Worm (Caenorhabditis elegans) whole organism, mixed stage, embryonic: ENCODE data around the gene F45G2.9.

Experiments used
- M03D4.4 ChIP-seq: sonication (generic microtip); optimal IDR thresholded peaks from 2 replicates; lab custom pipeline; 2017; ENCODE audit warnings: mild to moderate bottlenecking, missing genetic modification characterization, missing compliant biosample characterization
- bed-3 ChIP-seq: fragments of 200-800 bp; sonication (Bioruptor generic); optimal IDR thresholded peaks from 3 replicates; lab custom pipeline; 2018; ENCODE audit warnings: mild to moderate bottlenecking, missing genetic modification characterization, moderate library complexity, missing compliant biosample characterization
- blmp-1 ChIP-seq: fragments of 150-350 bp; optimal IDR thresholded peaks from 2 replicates; lab custom pipeline; 2014; ENCODE audit warnings: missing biosample characterization, missing genetic modification characterization
- ceh-39 ChIP-seq: fragments of 150-350 bp; optimal IDR thresholded peaks from 2 replicates; lab custom pipeline; 2014; ENCODE audit warnings: missing biosample characterization, missing genetic modification characterization
- ceh-43 ChIP-seq: fragments of 200-800 bp; sonication (Bioruptor generic); optimal IDR thresholded peaks from 2 replicates; lab custom pipeline; 2018; ENCODE audit warnings: mild to moderate bottlenecking, missing genetic modification characterization, moderate library complexity, missing compliant biosample characterization
- ceh-83 ChIP-seq: fragments of 200-800 bp; sonication (Bioruptor generic); optimal IDR thresholded peaks from 2 replicates; lab custom pipeline; 2018; ENCODE audit warnings: mild to moderate bottlenecking, missing genetic modification characterization, missing compliant biosample characterization
- ces-1 ChIP-seq: fragments of 150-350 bp; optimal IDR thresholded peaks from 2 replicates; lab custom pipeline; 2014; ENCODE audit warnings: missing biosample characterization, missing genetic modification reagents, missing genetic modification characterization
- cnd-1 ChIP-seq: fragments of 200-800 bp; sonication (Bioruptor generic); optimal IDR thresholded peaks from 2 replicates; lab custom pipeline; 2018; ENCODE audit warnings: mild to moderate bottlenecking, missing genetic modification characterization, missing compliant biosample characterization
- drap-1 ChIP-seq: fragments of 200-800 bp; sonication (Bioruptor generic); optimal IDR thresholded peaks from 3 replicates; lab custom pipeline; 2018; ENCODE audit warnings: mild to moderate bottlenecking, missing genetic modification characterization, missing compliant biosample characterization
- elt-1 ChIP-seq: sonication (generic microtip); optimal IDR thresholded peaks from 2 replicates; lab custom pipeline; 2017; ENCODE audit warnings: missing genetic modification characterization, mild to moderate bottlenecking, missing compliant biosample characterization, antibody characterized with exemption, moderate library complexity, borderline replicate concordance; ENCODE audit not compliant: insufficient read depth
- elt-3 ChIP-seq: fragments of 150-350 bp; optimal IDR thresholded peaks from 2 replicates; lab custom pipeline; 2014; ENCODE audit warnings: missing biosample characterization, missing genetic modification characterization
- flh-1 ChIP-seq: fragments of 200-800 bp; sonication (Bioruptor generic); optimal IDR thresholded peaks from 2 replicates; lab custom pipeline; 2018; ENCODE audit warnings: mild to moderate bottlenecking, missing genetic modification characterization, moderate library complexity, missing compliant biosample characterization
- ham-2 ChIP-seq: fragments of 200-800 bp; sonication (Bioruptor generic); optimal IDR thresholded peaks from 2 replicates; lab custom pipeline; 2018; ENCODE audit warnings: mild to moderate bottlenecking, missing genetic modification characterization, missing compliant biosample characterization
- hlh-1 ChIP-seq: fragments of 150-350 bp; optimal IDR thresholded peaks from 2 replicates; lab custom pipeline; 2014; ENCODE audit warnings: missing biosample characterization, missing genetic modification reagents, missing genetic modification characterization
- lin-13 ChIP-seq: fragments of 150-350 bp; optimal IDR thresholded peaks from 2 replicates; lab custom pipeline; 2014; ENCODE audit warnings: missing biosample characterization, missing genetic modification characterization
- lin-32 ChIP-seq: fragments of 200-800 bp; sonication (Bioruptor generic); optimal IDR thresholded peaks from 2 replicates; lab custom pipeline; 2018; ENCODE audit warnings: mild to moderate bottlenecking, missing genetic modification characterization, missing compliant biosample characterization
- lsy-2 ChIP-seq: fragments of 150-350 bp; optimal IDR thresholded peaks from 2 replicates; lab custom pipeline; 2014; ENCODE audit warnings: missing biosample characterization, missing genetic modification characterization
- mab-5 ChIP-seq: fragments of 150-350 bp; optimal IDR thresholded peaks from 2 replicates; lab custom pipeline; 2014; ENCODE audit warnings: missing biosample characterization, missing genetic modification characterization
- mep-1 ChIP-seq: fragments of 150-350 bp; optimal IDR thresholded peaks from 2 replicates; lab custom pipeline; 2017; ENCODE audit warnings: missing biosample characterization, missing genetic modification reagents, missing genetic modification characterization, inconsistent platforms
- mls-2 ChIP-seq: sonication (generic microtip); optimal IDR thresholded peaks from 2 replicates; lab custom pipeline; 2016; ENCODE audit warnings: mild to moderate bottlenecking, missing genetic modification characterization, moderate library complexity, missing compliant biosample characterization
- nhr-12 ChIP-seq: fragments of 150-350 bp; optimal IDR thresholded peaks from 2 replicates; lab custom pipeline; 2014; ENCODE audit warnings: missing biosample characterization, missing genetic modification characterization
- nhr-2 ChIP-seq: fragments of 150-350 bp; optimal IDR thresholded peaks from 2 replicates; lab custom pipeline; 2014; ENCODE audit warnings: missing biosample characterization, missing genetic modification characterization
- nhr-237 ChIP-seq: fragments of 150-350 bp; optimal IDR thresholded peaks from 2 replicates; lab custom pipeline; 2014; ENCODE audit warnings: missing biosample characterization, missing genetic modification characterization
- nhr-28 ChIP-seq: fragments of 150-350 bp; optimal IDR thresholded peaks from 2 replicates; lab custom pipeline; 2014; ENCODE audit warnings: missing biosample characterization, missing genetic modification characterization
- nhr-76 ChIP-seq: sonication (generic microtip); optimal IDR thresholded peaks from 2 replicates; lab custom pipeline; 2017; ENCODE audit warnings: missing biosample characterization, missing genetic modification characterization
- pha-4 ChIP-seq: fragments of 150-350 bp; optimal IDR thresholded peaks from 2 replicates; lab custom pipeline; 2018; ENCODE audit warnings: missing biosample characterization, missing genetic modification reagents, missing genetic modification characterization
- sem-2 ChIP-seq: fragments of 200-800 bp; sonication (Bioruptor generic); optimal IDR thresholded peaks from 2 replicates; lab custom pipeline; 2018; ENCODE audit warnings: mild to moderate bottlenecking, missing genetic modification characterization, missing compliant biosample characterization
- sptf-1 ChIP-seq: sonication (generic microtip); optimal IDR thresholded peaks from 2 replicates; lab custom pipeline; 2017; ENCODE audit warnings: mild to moderate bottlenecking, missing genetic modification characterization, moderate library complexity, missing compliant biosample characterization
- unc-39 ChIP-seq: fragments of 150-350 bp; optimal IDR thresholded peaks from 2 replicates; lab custom pipeline; 2014; ENCODE audit warnings: missing biosample characterization, missing genetic modification characterization
- unc-62 ChIP-seq: fragments of 150-350 bp; optimal IDR thresholded peaks from 2 replicates; lab custom pipeline; 2014; ENCODE audit warnings: missing biosample characterization, missing genetic modification reagents, missing genetic modification characterization
- zip-8 ChIP-seq: fragments of 150-350 bp; optimal IDR thresholded peaks from 2 replicates; lab custom pipeline; 2014; ENCODE audit warnings: missing biosample characterization, missing genetic modification characterization
- ztf-11 ChIP-seq: fragments of 150-350 bp; optimal IDR thresholded peaks from 2 replicates; lab custom pipeline; 2014; ENCODE audit warnings: missing biosample characterization, missing genetic modification characterization

Gene F45G2.9

DNA sequence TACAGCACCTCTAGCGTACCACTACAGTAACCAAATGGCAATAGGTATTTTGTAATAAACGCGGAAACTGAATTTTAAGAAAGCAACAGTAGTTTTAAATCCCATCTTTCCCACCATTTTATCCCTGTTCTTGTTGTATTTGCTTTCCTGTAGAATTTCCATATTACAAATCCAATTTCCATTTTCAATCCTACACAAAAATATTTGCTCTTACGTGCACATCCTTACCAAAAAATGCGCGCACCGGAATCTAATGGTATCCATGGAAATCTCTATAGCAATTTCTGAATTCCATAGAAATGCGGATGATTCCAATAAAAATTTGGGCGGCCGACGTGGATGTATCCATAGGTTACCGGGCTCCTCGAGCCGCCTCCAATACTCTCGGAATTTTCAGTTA lies 6.6 kb downstream of the F45G2.9 start, which contains the start of gene trf-1:
Gene trf-1 (plus strand): TSS at position 301 of the 400 bp plus-strand sequence.
- TF ChIP-seq zip-8 (tag; lab: Kevin White, UChicago) (no peak), unc-39 (no peak), sem-2 (no peak), nhr-2 (no peak), pha-4 (tag; lab: Kevin White, UChicago) (no peak), bed-3 (GFP tag; lab: Kevin White, UChicago) (no peak), sptf-1 (tag; lab: Kevin White, UChicago) (no peak), ceh-83 (GFP tag; lab: Kevin White, UChicago) (no peak), nhr-12 (tag; lab: Kevin White, UChicago) (no peak)
- TF ChIP-seq, all 35 proteins: peak for 0

DNA sequence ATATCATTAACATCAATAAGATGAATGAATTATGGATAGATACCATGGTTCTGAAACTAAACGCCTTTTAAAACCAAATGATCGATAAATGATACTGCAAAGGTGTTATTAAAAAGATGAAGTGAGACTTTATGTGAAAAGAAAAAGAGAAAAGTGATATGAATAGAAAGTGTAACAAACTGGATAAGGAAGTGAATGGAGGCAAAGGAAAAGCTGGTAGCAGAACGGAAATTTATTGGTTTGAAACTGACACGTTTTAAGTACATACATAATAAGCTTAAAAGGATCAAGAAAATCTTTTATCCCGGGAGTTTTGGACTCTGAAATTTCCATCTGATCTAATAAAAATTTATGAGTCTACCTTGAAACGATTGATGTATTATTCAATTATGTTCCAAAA lies 7.1 kb downstream of the F45G2.9 start, which contains the start of gene bli-5:
Gene bli-5 (minus strand): TSS at position 101 of the 400 bp plus-strand sequence.
- TF ChIP-seq mep-1 (tag; lab: Kevin White, UChicago) (no peak), bed-3 (GFP tag; lab: Kevin White, UChicago) (no peak), sptf-1 (tag; lab: Kevin White, UChicago) (no peak), cnd-1 (tag; lab: Kevin White, UChicago) (no peak), nhr-237 (no peak), nhr-12 (tag; lab: Kevin White, UChicago) (no peak), mab-5 (tag; lab: Kevin White, UChicago) (no peak), lsy-2 (tag; lab: Kevin White, UChicago) (no peak), ceh-39 (no peak), nhr-28 (no peak), mls-2 (tag; lab: Kevin White, UChicago) (no peak)

DNA sequence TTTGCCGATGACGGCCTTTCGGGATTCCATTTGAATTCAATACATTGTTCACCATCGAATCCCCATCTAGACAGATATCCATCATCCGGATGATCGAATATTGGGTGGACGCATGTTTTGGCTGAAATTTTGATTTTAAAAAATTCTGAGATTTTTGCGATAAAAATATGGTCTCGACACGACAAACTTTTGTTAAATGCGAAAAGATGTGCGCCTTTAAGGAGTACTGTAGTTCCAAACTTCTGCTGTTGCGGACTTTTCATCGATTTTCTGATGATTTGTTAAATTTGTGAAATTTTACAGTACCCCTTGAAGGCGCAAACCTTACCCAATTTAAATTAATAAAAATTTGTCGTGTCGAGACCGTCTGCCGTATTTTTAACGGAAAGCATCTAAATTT lies 8.9 kb downstream of the F45G2.9 start:
- TF ChIP-seq ham-2 (GFP tag; lab: Kevin White, UChicago) (no peak), drap-1 (GFP tag; lab: Kevin White, UChicago) (no peak), nhr-12 (tag; lab: Kevin White, UChicago) (no peak), nhr-237 (no peak), ceh-43 (GFP tag; lab: Kevin White, UChicago) (no peak), lin-13 (no peak), ces-1 (GFP tag; lab: Kevin White, UChicago) (no peak), elt-3 (no peak), nhr-76 (tag; lab: Kevin White, UChicago) (no peak), lin-32 (no peak), sptf-1 (tag; lab: Kevin White, UChicago) (no peak), mep-1 (tag; lab: Kevin White, UChicago) (no peak), unc-62 (GFP tag; lab: Kevin White, UChicago) (no peak)

DNA sequence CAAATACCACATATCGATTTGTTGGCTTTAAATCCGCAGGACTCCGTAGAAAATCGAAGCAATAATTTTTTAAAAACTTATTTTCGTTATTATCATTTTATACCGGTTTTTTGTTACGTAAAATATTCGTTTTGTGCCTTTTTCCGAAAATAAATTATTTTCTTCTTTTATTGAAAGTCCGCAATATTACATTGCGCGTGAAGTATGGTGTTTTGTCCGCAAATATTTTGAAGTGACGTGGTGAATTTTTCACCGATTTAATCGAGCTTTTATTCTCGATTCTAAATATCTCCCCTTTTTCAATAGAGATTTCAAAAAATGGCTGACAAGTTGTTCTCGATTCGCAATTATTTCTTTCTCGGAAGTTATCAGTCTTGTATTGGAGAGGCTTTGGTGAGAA lies 10.7 kb downstream of the F45G2.9 start, which contains the start of gene cope-1:
Gene cope-1 (plus strand): TSS at position 229 of the 400 bp plus-strand sequence.
- no peak for TF ChIP-seq flh-1 (GFP tag; lab: Kevin White, UChicago)
- TF ChIP-seq ceh-43 (GFP tag; lab: Kevin White, UChicago): no peak
- TF ChIP-seq pha-4 (tag; lab: Kevin White, UChicago): no peak
- peak; percentile 37 for TF ChIP-seq ces-1 (GFP tag; lab: Kevin White, UChicago)
- TF ChIP-seq lin-13: no peak
- no peak for TF ChIP-seq mls-2 (tag; lab: Kevin White, UChicago)
- peak; percentile 39 for TF ChIP-seq lsy-2 (tag; lab: Kevin White, UChicago)
- TF ChIP-seq mep-1 (tag; lab: Kevin White, UChicago): peak; percentile 4
- TF ChIP-seq, all 35 proteins: peak for 3

DNA sequence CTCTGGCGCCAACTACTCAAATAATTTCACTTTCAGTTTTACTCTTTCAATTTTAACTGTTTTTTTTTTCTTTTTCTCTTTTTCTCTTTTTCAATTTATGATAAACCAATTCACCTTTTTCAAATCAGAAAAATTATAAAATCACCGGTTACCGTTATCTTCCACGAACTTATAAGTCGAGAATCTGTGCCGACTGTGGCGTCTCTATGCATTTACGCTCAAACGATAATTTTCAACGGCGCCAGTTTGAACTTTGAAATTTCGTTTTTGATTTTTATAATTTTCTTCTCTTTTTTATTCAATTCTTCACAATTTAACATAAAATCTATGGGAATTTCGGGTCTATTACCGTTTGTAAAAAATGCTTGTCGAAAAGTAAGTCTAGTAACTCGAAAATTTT lies 13.3 kb downstream of the F45G2.9 start, which contains the start of gene exo-1:
Gene exo-1 (plus strand): TSS at position 101 of the 400 bp plus-strand sequence.
- TF ChIP-seq flh-1 (GFP tag; lab: Kevin White, UChicago) (no peak), mep-1 (tag; lab: Kevin White, UChicago) (peak; percentile 35), sptf-1 (tag; lab: Kevin White, UChicago) (no peak), ztf-11 (tag; lab: Kevin White, UChicago) (no peak), nhr-237 (peak; percentile 46), lsy-2 (tag; lab: Kevin White, UChicago) (peak; percentile 42), mls-2 (tag; lab: Kevin White, UChicago) (no peak)

- TF ChIP-seq mls-2 (tag; lab: Kevin White, UChicago) (no peak), blmp-1 (tag; lab: Kevin White, UChicago) (no peak), bed-3 (GFP tag; lab: Kevin White, UChicago) (no peak), M03D4.4 (tag; lab: Kevin White, UChicago) (no peak), ztf-11 (tag; lab: Kevin White, UChicago) (no peak), ces-1 (GFP tag; lab: Kevin White, UChicago) (no peak), sem-2 (no peak), drap-1 (GFP tag; lab: Kevin White, UChicago) (no peak), nhr-237 (no peak), hlh-1 (tag; lab: Kevin White, UChicago) (no peak), mab-5 (tag; lab: Kevin White, UChicago) (no peak), ceh-39 (no peak), nhr-2 (no peak), nhr-12 (tag; lab: Kevin White, UChicago) (no peak), elt-1 (no peak), unc-39 (no peak)
Observed at ce11 chrIII:13418975-13419374, 17.8 kb downstream of the F45G2.9 start.
